Fruit fly (Drosophila melanogaster) whole organism, prepupa: Measurements from ENCODE around the gene CG1537.

Experiments used
- CG7368 ChIP-seq: fragments of 200-800 bp; sonication (Bioruptor generic); optimal IDR thresholded peaks from 3 replicates; lab custom pipeline; 2016; ENCODE audit warnings: missing biosample characterization, missing genetic modification characterization
- Met ChIP-seq: fragments of 200-800 bp; sonication (Bioruptor generic); optimal IDR thresholded peaks from 3 replicates; lab custom pipeline; 2016; ENCODE audit warnings: missing biosample characterization, missing genetic modification characterization
- Smox ChIP-seq: fragments of 200-800 bp; sonication (Bioruptor generic); optimal IDR thresholded peaks from 3 replicates; lab custom pipeline; 2016; ENCODE audit warnings: missing biosample characterization, missing genetic modification characterization
- Sox14 ChIP-seq: fragments of 200-800 bp; sonication (Bioruptor generic); optimal IDR thresholded peaks from 3 replicates; lab custom pipeline; 2016; ENCODE audit warnings: missing biosample characterization, missing genetic modification characterization
- esn ChIP-seq: fragments of 200-800 bp; sonication (Bioruptor generic); optimal IDR thresholded peaks from 2 replicates; lab custom pipeline; 2016; ENCODE audit warnings: missing biosample characterization, mild to moderate bottlenecking, missing genetic modification characterization, moderate library complexity
- net ChIP-seq: fragments of 200-800 bp; sonication (Bioruptor generic); optimal IDR thresholded peaks from 3 replicates; lab custom pipeline; 2016; ENCODE audit warnings: missing biosample characterization, missing genetic modification characterization
- ss ChIP-seq, 2 experiments: fragments of 200-800 bp; sonication (Bioruptor generic); optimal IDR thresholded peaks; 2 replicates in 1 of 2; 3 replicates in 1 of 2; lab custom pipeline; 2017 to 2018; ENCODE audit warnings: mild to moderate bottlenecking in 2 of 2, missing biosample characterization in 2 of 2, missing genetic modification characterization in 2 of 2, moderate library complexity in 1 of 2

- TF ChIP-seq esn (GFP tag; lab: Kevin White, UChicago) = no peak
- no peak for TF ChIP-seq ss (GFP tag; optimal IDR thresholded peaks at IDR 0.05; lab: Kevin White, UChicago)
- TF ChIP-seq Smox (GFP tag; lab: Kevin White, UChicago) = no peak
- TF ChIP-seq Met (GFP tag; lab: Kevin White, UChicago) = no peak
- TF ChIP-seq CG7368 (GFP tag; lab: Kevin White, UChicago) = no peak
- no peak for TF ChIP-seq Sox14 (GFP tag; lab: Kevin White, UChicago)
- no peak for TF ChIP-seq net (GFP tag; lab: Kevin White, UChicago)
Measured at dm6 chrX:11090161-11090560, 27.2 kb upstream of the CG1537 start, which contains the start of gene CG2076.
